Worm (Caenorhabditis elegans) whole organism, L4/young adult: ENCODE results near the gene rgs-6.

ENCODE experiments used
- W03F9.2 ChIP-seq: fragments of 150-350 bp; optimal IDR thresholded peaks from 2 replicates; lab custom pipeline; 2014; ENCODE audit warnings: missing biosample characterization, missing genetic modification characterization
- dao-5 ChIP-seq: sonication (generic microtip); optimal IDR thresholded peaks from 2 replicates; lab custom pipeline; 2016; ENCODE audit warnings: missing genotype, missing genetic modification characterization, moderate library complexity, missing compliant biosample characterization
- him-1 ChIP-seq: sonication (generic microtip); optimal IDR thresholded peaks from 2 replicates; lab custom pipeline; 2016; ENCODE audit warnings: missing genotype, missing genetic modification reagents, missing genetic modification characterization, missing compliant biosample characterization

- TF ChIP-seq him-1 (tag; lab: Kevin White, UChicago) (no peak), dao-5 (no peak), W03F9.2 (no peak)
These were observed 17.7 kb downstream of the rgs-6 start for ce11 chrX:5715831-5716364.
